Fruit fly (Drosophila melanogaster) whole organism, adult: ENCODE measurements around the gene GatC.
A peak's percentile ranks its signal among the peaks of the same experiment; 100 is the strongest.

Source experiments
- CG1620 ChIP-seq: fragments of 200-800 bp; sonication (Bioruptor generic); optimal IDR thresholded peaks from 2 replicates; lab custom pipeline; 2016; ENCODE audit warnings: missing biosample characterization, missing genetic modification characterization
- cnc ChIP-seq, 2 experiments: fragments of >200 bp; optimal IDR thresholded peaks; 2 replicates each; lab custom pipeline; 2017
- kay ChIP-seq: fragments of 200-800 bp; sonication (Bioruptor generic); peaks from one replicate; lab custom pipeline; 2016; ENCODE audit warnings: missing biosample characterization, missing genetic modification characterization, borderline replicate concordance
- tj ChIP-seq: fragments of 200-800 bp; sonication (Bioruptor generic); optimal IDR thresholded peaks from 3 replicates; lab custom pipeline; 2017; ENCODE audit warnings: missing biosample characterization, mild to moderate bottlenecking, missing genetic modification characterization, moderate library complexity

dm6 chr2L:13835002-13835910 lies 2.4 kb upstream of the GatC start, which contains the start of the genes mRpS23 and CenG1A:
- TF ChIP-seq kay (GFP tag; lab: Kevin White, UChicago) (no peak), cnc (optimal IDR thresholded peaks at IDR 0.05; lab: Kevin White, UChicago) (no peak), tj (GFP tag; lab: Kevin White, UChicago) (peak; percentile 91), CG1620 (GFP tag; lab: Kevin White, UChicago) (peak; percentile 99)
